Fruit fly (Drosophila melanogaster): ENCODE measurements around the gene Arr2.

Arr2 gene

dm6 chr3L:8600752-8601433 lies 47.8 kb downstream of the Arr2 start, which contains the start of the genes Nelf-E and RpL14 (continued):
- TF ChIP-seq tll (GFP tag; optimal IDR thresholded peaks at IDR 0.05) (peak in 1 of 2 experiments; percentile 64), YL-1 (GFP tag; optimal IDR thresholded peaks at IDR 0.05) (peak; percentile 100), ewg (GFP tag; optimal IDR thresholded peaks at IDR 0.05) (peak; percentile 91), CG33213 (GFP tag; optimal IDR thresholded peaks at IDR 0.05) (peak; percentile 98), CG31441 (GFP tag; IDR thresholded peaks at IDR 0.05) (peak; percentile 94), CG12769 (tag; optimal IDR thresholded peaks at IDR 0.05) (peak; percentile 96), da (GFP tag; optimal IDR thresholded peaks at IDR 0.05) (peak; percentile 94), CG6813 (GFP tag; optimal IDR thresholded peaks at IDR 0.05) (peak; percentile 98), odd (GFP tag; optimal IDR thresholded peaks at IDR 0.05) (peak; percentile 95), eyg (GFP tag; optimal IDR thresholded peaks at IDR 0.05) (peak; percentile 96), mld (GFP tag; IDR thresholded peaks at IDR 0.05; ENCODE audit: partially characterized antibody) (no peak), CG11696 (GFP tag; IDR thresholded peaks at IDR 0.05) (peak; percentile 79), lilli (GFP tag; optimal IDR thresholded peaks at IDR 0.05) (peak; percentile 91), jigr1 (GFP tag; IDR thresholded peaks at IDR 0.05) (no peak), CG9876 (GFP tag; optimal IDR thresholded peaks at IDR 0.05) (peak; percentile 97), zfh1 (GFP tag; IDR thresholded peaks at IDR 0.05) (peak; percentile 96), CG15011 (GFP tag; optimal IDR thresholded peaks at IDR 0.05) (peak; percentile 94), lola (GFP tag; optimal IDR thresholded peaks at IDR 0.05) (peak in 1 of 3 experiments; percentile 72), ssp (GFP tag; IDR thresholded peaks at IDR 0.05) (peak; percentile 84), trem (tag; optimal IDR thresholded peaks at IDR 0.05) (peak; percentile 95), salm (tag; optimal IDR thresholded peaks at IDR 0.05) (peak; percentile 89), schlank (tag; optimal IDR thresholded peaks at IDR 0.05) (peak; percentile 95), CG1792 (GFP tag; optimal IDR thresholded peaks at IDR 0.05) (peak; percentile 96), Dip3 (GFP tag; optimal IDR thresholded peaks at IDR 0.05) (peak; percentile 93), Ssrp (tag; optimal IDR thresholded peaks at IDR 0.05) (peak; percentile 69), Side (GFP tag; optimal IDR thresholded peaks at IDR 0.05) (peak; percentile 97), CG16863 (GFP tag; optimal IDR thresholded peaks at IDR 0.05) (peak; percentile 92), BEAF-32 (GFP tag; optimal IDR thresholded peaks at IDR 0.05) (peak; percentile 67), CG42726 (GFP tag; IDR thresholded peaks at IDR 0.05; ENCODE audit: partially characterized antibody) (0 out of 2 replicates have a peak, but pooled peaks have one; percentile 57), CG11085 (GFP tag; IDR thresholded peaks at IDR 0.05) (peak; percentile 93), CG10366 (GFP tag; IDR thresholded peaks at IDR 0.05) (peak; percentile 90), nau (GFP tag; optimal IDR thresholded peaks at IDR 0.05) (no peak), stc (GFP tag; IDR thresholded peaks at IDR 0.05) (peak; percentile 92), vfl (GFP tag; optimal IDR thresholded peaks at IDR 0.05) (peak; percentile 91), CG6689 (GFP tag; IDR thresholded peaks at IDR 0.05) (peak; percentile 86), CG6272 (GFP tag; IDR thresholded peaks at IDR 0.05) (peak; percentile 85), org-1 (GFP tag; optimal IDR thresholded peaks at IDR 0.05) (peak; percentile 96), dmrt11E (tag; optimal IDR thresholded peaks at IDR 0.05) (peak; percentile 91), insv (GFP tag; optimal IDR thresholded peaks at IDR 0.05) (peak in 1 of 2 experiments; percentile 83), CG4730 (GFP tag; IDR thresholded peaks at IDR 0.05) (peak; percentile 82), CG2202 (tag; optimal IDR thresholded peaks at IDR 0.05) (peak; percentile 93), ATbp (GFP tag; optimal IDR thresholded peaks at IDR 0.05) (peak; percentile 94), Dad (GFP tag; optimal IDR thresholded peaks at IDR 0.05) (peak; percentile 98), Hmr (GFP tag; optimal IDR thresholded peaks at IDR 0.05) (peak; percentile 98), abd-A (tag; optimal IDR thresholded peaks at IDR 0.05) (no peak), Fer1 (GFP tag; optimal IDR thresholded peaks at IDR 0.05) (peak; percentile 97), CG2678 (tag; optimal IDR thresholded peaks at IDR 0.05) (peak; percentile 88), CG12219 (GFP tag; optimal IDR thresholded peaks at IDR 0.05) (peak; percentile 92), CG14050 (GFP tag; IDR thresholded peaks at IDR 0.05) (peak; percentile 89)

All from whole organism, embryonic.